Fruit fly (Drosophila melanogaster) whole organism, pupa: ENCODE data around the gene CG15625.

Experiments used
- CG12605 ChIP-seq: fragments of 200-800 bp; sonication (Bioruptor generic); IDR thresholded peaks from 2 replicates; pipeline ENCODE4 v1.3.6; 2022; ENCODE audit warnings: missing biosample characterization, missing genetic modification characterization
- CG13204 ChIP-seq: fragments of 200-800 bp; sonication (Bioruptor generic); optimal IDR thresholded peaks from 2 replicates; lab custom pipeline; 2018; ENCODE audit warnings: missing biosample characterization, mild to moderate bottlenecking, missing genetic modification characterization, moderate library complexity
- CG34367 ChIP-seq: fragments of 200-800 bp; sonication (Bioruptor generic); optimal IDR thresholded peaks from 2 replicates; lab custom pipeline; 2018; ENCODE audit warnings: missing biosample characterization, mild to moderate bottlenecking, missing genetic modification characterization
- CG9948 ChIP-seq: fragments of 200-800 bp; sonication (Bioruptor generic); optimal IDR thresholded peaks from 2 replicates; lab custom pipeline; 2018; ENCODE audit warnings: missing biosample characterization, mild to moderate bottlenecking, missing genetic modification characterization, moderate library complexity
- EcR ChIP-seq: fragments of 200-800 bp; sonication (Bioruptor generic); optimal IDR thresholded peaks from 3 replicates; lab custom pipeline; 2019; ENCODE audit warnings: missing biosample characterization, missing genetic modification characterization, mild to moderate bottlenecking, moderate library complexity, missing genetic modification reagents
- Ets98B ChIP-seq: fragments of 200-800 bp; sonication (Bioruptor generic); IDR thresholded peaks from 2 replicates; pipeline ENCODE4 v1.3.6; 2022; ENCODE audit warnings: missing biosample characterization, missing genetic modification characterization
- Pif1B ChIP-seq: fragments of 200-800 bp; sonication (Bioruptor generic); optimal IDR thresholded peaks from 3 replicates; lab custom pipeline; 2016; ENCODE audit warnings: missing biosample characterization, missing genetic modification characterization
- Snoo ChIP-seq: fragments of 200-800 bp; sonication (Bioruptor generic); optimal IDR thresholded peaks from 3 replicates; lab custom pipeline; 2017; ENCODE audit warnings: missing biosample characterization, mild to moderate bottlenecking, missing genetic modification characterization, inconsistent platforms
- gl ChIP-seq: fragments of 200-800 bp; sonication (Bioruptor generic); optimal IDR thresholded peaks from 2 replicates; lab custom pipeline; 2018; ENCODE audit warnings: missing biosample characterization, mild to moderate bottlenecking, missing genetic modification characterization

- TF ChIP-seq Ets98B (no peak), CG34367 (tag; lab: Kevin White, UChicago) (no peak), gl (tag; lab: Kevin White, UChicago) (no peak), CG9948 (no peak), Pif1B (no peak), Snoo (no peak), CG13204 (no peak), EcR (GFP tag; lab: Kevin White, UChicago) (no peak), CG12605 (GFP tag; lab: Robert Waterston, UW) (no peak)
Measured at dm6 chr2L:4937060-4937459, 47.3 kb downstream of the CG15625 start, which contains the start of gene Sgs1.
